Fruit fly (Drosophila melanogaster): ENCODE results near the gene CG14330.

DNA sequence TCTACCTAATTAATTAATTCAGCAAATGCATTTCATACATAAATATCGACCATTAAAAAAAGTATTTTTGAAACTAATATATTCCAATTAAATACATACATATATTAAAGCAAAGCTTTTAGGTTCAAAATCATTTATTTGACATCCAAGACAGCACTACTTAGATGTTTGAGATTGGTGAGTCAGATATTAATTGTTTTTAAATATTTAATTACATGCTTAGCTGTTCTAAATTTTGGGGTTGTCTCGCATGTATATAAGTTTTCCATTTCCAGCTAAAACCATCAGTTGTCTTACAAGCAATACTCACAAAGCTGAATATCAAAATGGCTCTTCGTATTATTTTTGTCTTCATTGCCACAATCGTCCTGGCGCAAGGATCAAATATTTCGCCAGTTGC lies 38.1 kb downstream of the CG14330 start, which contains the start of gene CG42834:
- TF ChIP-seq Dll (optimal IDR thresholded peaks at IDR 0.05) (no peak), pan (optimal IDR thresholded peaks at IDR 0.05) (no peak), psq (optimal IDR thresholded peaks at IDR 0.05) (no peak), CG8478 (optimal IDR thresholded peaks at IDR 0.05) (no peak), EcR (GFP tag; optimal IDR thresholded peaks at IDR 0.05) (no peak), usp (GFP tag; optimal IDR thresholded peaks at IDR 0.05) (no peak)

Measured in whole organism.